Worm (Caenorhabditis elegans) whole organism, L2 larva: ENCODE results near the gene F13B12.4.

ENCODE experiments used
- C34F6.9 ChIP-seq: fragments of 150-350 bp; optimal IDR thresholded peaks from 2 replicates; lab custom pipeline; 2014; ENCODE audit warnings: missing biosample characterization, missing genetic modification characterization
- F13H6.1 ChIP-seq: sonication (generic microtip); optimal IDR thresholded peaks from 2 replicates; lab custom pipeline; 2016; ENCODE audit warnings: missing genetic modification characterization, missing compliant biosample characterization
- Y55F3AM.14 ChIP-seq: fragments of 200-800 bp; sonication (Bioruptor generic); optimal IDR thresholded peaks from 2 replicates; lab custom pipeline; 2018; ENCODE audit warnings: mild to moderate bottlenecking, missing genetic modification characterization, missing compliant biosample characterization
- ZK546.5 ChIP-seq: sonication (generic microtip); optimal IDR thresholded peaks from 2 replicates; lab custom pipeline; 2017; ENCODE audit warnings: missing biosample characterization, missing genetic modification characterization
- alr-1 ChIP-seq: fragments of 150-350 bp; optimal IDR thresholded peaks from 2 replicates; lab custom pipeline; 2014; ENCODE audit warnings: missing biosample characterization, missing genetic modification characterization
- aly-2 ChIP-seq: fragments of 150-350 bp; optimal IDR thresholded peaks from 2 replicates; lab custom pipeline; 2014; ENCODE audit warnings: missing biosample characterization, missing genetic modification characterization
- ceh-16 ChIP-seq: fragments of 150-350 bp; optimal IDR thresholded peaks from 2 replicates; lab custom pipeline; 2014; ENCODE audit warnings: missing biosample characterization, missing genetic modification characterization
- ceh-82 ChIP-seq: fragments of 150-350 bp; optimal IDR thresholded peaks from 2 replicates; lab custom pipeline; 2014; ENCODE audit warnings: missing biosample characterization, missing genetic modification characterization
- crh-2 ChIP-seq: sonication (generic microtip); optimal IDR thresholded peaks from 2 replicates; lab custom pipeline; 2017; ENCODE audit warnings: missing biosample characterization, missing genetic modification characterization
- dmd-4 ChIP-seq: sonication (generic microtip); optimal IDR thresholded peaks from 2 replicates; lab custom pipeline; 2017; ENCODE audit warnings: missing biosample characterization, missing genetic modification characterization
- egl-27 ChIP-seq: sonication (generic microtip); optimal IDR thresholded peaks from 3 replicates; lab custom pipeline; 2017; ENCODE audit warnings: missing biosample characterization, missing genetic modification reagents, missing genetic modification characterization
- elt-1 ChIP-seq: fragments of 150-350 bp; optimal IDR thresholded peaks from 2 replicates; lab custom pipeline; 2014; ENCODE audit warnings: missing biosample characterization, missing genetic modification characterization
- fos-1 ChIP-seq: fragments of 150-350 bp; optimal IDR thresholded peaks from 2 replicates; lab custom pipeline; 2014; ENCODE audit warnings: missing biosample characterization, missing genetic modification characterization
- gmeb-1 ChIP-seq: fragments of 150-350 bp; optimal IDR thresholded peaks from 2 replicates; lab custom pipeline; 2014; ENCODE audit warnings: missing biosample characterization, missing genetic modification characterization
- lin-13 ChIP-seq: fragments of 150-350 bp; optimal IDR thresholded peaks from 2 replicates; lab custom pipeline; 2014; ENCODE audit warnings: missing biosample characterization, missing genetic modification reagents, missing genetic modification characterization
- lin-39 ChIP-seq: fragments of 150-350 bp; optimal IDR thresholded peaks from 2 replicates; lab custom pipeline; 2014; ENCODE audit warnings: missing biosample characterization, missing genetic modification reagents, missing genetic modification characterization
- lsy-2 ChIP-seq, 2 experiments: fragments of 150-350 bp in 1 of 2; sonication (generic microtip) in 1 of 2; optimal IDR thresholded peaks; 2 replicates each; lab custom pipeline; 2014 to 2017; ENCODE audit warnings: missing biosample characterization in 2 of 2, missing genetic modification characterization in 2 of 2
- mab-5 ChIP-seq: fragments of 150-350 bp; optimal IDR thresholded peaks from 2 replicates; lab custom pipeline; 2014; ENCODE audit warnings: missing biosample characterization, missing genetic modification characterization
- mbf-1 ChIP-seq: sonication (generic microtip); optimal IDR thresholded peaks from 2 replicates; lab custom pipeline; 2017; ENCODE audit warnings: missing biosample characterization, missing genetic modification characterization
- mdl-1 ChIP-seq, 2 experiments: fragments of 150-350 bp in 1 of 2; sonication (generic microtip) in 1 of 2; optimal IDR thresholded peaks; 2 replicates each; lab custom pipeline; 2017; ENCODE audit warnings: missing biosample characterization in 2 of 2, missing genetic modification characterization in 2 of 2
- nhr-11 ChIP-seq: fragments of 150-350 bp; optimal IDR thresholded peaks from 2 replicates; lab custom pipeline; 2014; ENCODE audit warnings: missing biosample characterization, missing genetic modification characterization
- nhr-12 ChIP-seq: fragments of 150-350 bp; optimal IDR thresholded peaks from 2 replicates; lab custom pipeline; 2014; ENCODE audit warnings: missing biosample characterization, missing genetic modification characterization
- nhr-129 ChIP-seq: fragments of 150-350 bp; optimal IDR thresholded peaks from 2 replicates; lab custom pipeline; 2014; ENCODE audit warnings: missing biosample characterization, missing genetic modification characterization
- nhr-21 ChIP-seq: fragments of 150-350 bp; optimal IDR thresholded peaks from 2 replicates; lab custom pipeline; 2014; ENCODE audit warnings: missing biosample characterization, missing genetic modification characterization
- nhr-23 ChIP-seq: fragments of 150-350 bp; optimal IDR thresholded peaks from 2 replicates; lab custom pipeline; 2014; ENCODE audit warnings: missing biosample characterization, missing genetic modification reagents, missing genetic modification characterization
- nhr-25 ChIP-seq: fragments of 150-350 bp; sonication (generic microtip); optimal IDR thresholded peaks from 3 replicates; lab custom pipeline; 2014; ENCODE audit warnings: missing biosample characterization, missing genetic modification characterization
- nhr-77 ChIP-seq: fragments of 150-350 bp; optimal IDR thresholded peaks from 2 replicates; lab custom pipeline; 2014; ENCODE audit warnings: missing biosample characterization, missing genetic modification characterization
- peb-1 ChIP-seq: fragments of 150-350 bp; optimal IDR thresholded peaks from 2 replicates; lab custom pipeline; 2014; ENCODE audit warnings: missing biosample characterization, missing genetic modification characterization
- skn-1 ChIP-seq: sonication (generic microtip); optimal IDR thresholded peaks from 2 replicates; lab custom pipeline; 2017; ENCODE audit warnings: missing biosample characterization, missing genetic modification characterization
- sma-3 ChIP-seq: sonication (generic microtip); optimal IDR thresholded peaks from 2 replicates; lab custom pipeline; 2016; ENCODE audit warnings: missing genetic modification reagents, missing genetic modification characterization, missing compliant biosample characterization
- snpc-4 ChIP-seq: fragments of 150-350 bp; optimal IDR thresholded peaks from 2 replicates; lab custom pipeline; 2014; ENCODE audit warnings: missing biosample characterization, missing genetic modification characterization
- unc-55 ChIP-seq: fragments of 150-350 bp; sonication (generic microtip); optimal IDR thresholded peaks from 3 replicates; lab custom pipeline; 2014; ENCODE audit warnings: missing biosample characterization, missing genetic modification reagents, missing genetic modification characterization
- unc-62 ChIP-seq: fragments of 150-350 bp; optimal IDR thresholded peaks from 2 replicates; lab custom pipeline; 2014; ENCODE audit warnings: missing biosample characterization, missing genetic modification reagents, missing genetic modification characterization
- zag-1 ChIP-seq: fragments of 150-350 bp; optimal IDR thresholded peaks from 2 replicates; lab custom pipeline; 2014; ENCODE audit warnings: missing biosample characterization, missing genetic modification characterization
- ztf-1 ChIP-seq: fragments of 200-800 bp; sonication (Bioruptor generic); conservative IDR thresholded peaks from 2 replicates; pipeline ENCODE4 v1.3.6; 2022; ENCODE audit warnings: missing genetic modification characterization, missing compliant biosample characterization
- ztf-4 ChIP-seq: fragments of 150-350 bp; optimal IDR thresholded peaks from 2 replicates; lab custom pipeline; 2014; ENCODE audit warnings: missing biosample characterization, missing genetic modification characterization

F13B12.4 gene

ce11 chrIV:10436401-10436800 lies 13.3 kb downstream of the F13B12.4 start, which contains the start of gene ins-1:
TSS of gene ins-1 (plus strand) at chrIV:10436701.
- TF ChIP-seq peb-1 (no peak), unc-62 (GFP tag; lab: Kevin White, UChicago) (no peak), ceh-82 (tag; lab: Kevin White, UChicago) (no peak), mbf-1 (tag; lab: Kevin White, UChicago) (no peak), lin-39 (tag; lab: Kevin White, UChicago) (no peak), nhr-77 (tag; lab: Kevin White, UChicago) (no peak), alr-1 (no peak), lin-13 (GFP tag; lab: Kevin White, UChicago) (no peak), zag-1 (tag; lab: Kevin White, UChicago) (no peak), nhr-21 (no peak), nhr-12 (tag; lab: Kevin White, UChicago) (no peak), nhr-23 (tag; lab: Kevin White, UChicago) (no peak), aly-2 (tag; lab: Kevin White, UChicago) (no peak), elt-1 (no peak)
- TF ChIP-seq, all 48 proteins: peak for 0

- TF ChIP-seq nhr-12 (tag; lab: Kevin White, UChicago), result no peak
- TF ChIP-seq nhr-23 (tag; lab: Kevin White, UChicago), result no peak
- TF ChIP-seq lsy-2 (tag; optimal IDR thresholded peaks at IDR 0.05; lab: Kevin White, UChicago), result no peak
- TF ChIP-seq unc-62 (GFP tag; lab: Kevin White, UChicago), result no peak
- TF ChIP-seq mdl-1 (tag; optimal IDR thresholded peaks at IDR 0.05; lab: Kevin White, UChicago), result no peak
- no peak for TF ChIP-seq F13H6.1 (tag; lab: Kevin White, UChicago)
Measured at ce11 chrIV:10430507-10430906, 19.2 kb downstream of the F13B12.4 start.

- peak; percentile 5 for TF ChIP-seq skn-1 (tag; lab: Kevin White, UChicago)
- no peak for TF ChIP-seq ZK546.5 (tag; lab: Kevin White, UChicago)
- TF ChIP-seq fos-1 (tag; lab: Kevin White, UChicago), result peak; percentile 32
Measured at ce11 chrIV:10429129-10429528, 20.6 kb downstream of the F13B12.4 start, which contains the start of gene F13B12.2. TSS of gene F13B12.2 (minus strand) at chrIV:10429130.

ce11 chrIV:10425129-10425528 lies 24.6 kb downstream of the F13B12.4 start:
- TF ChIP-seq Y55F3AM.14 (GFP tag; lab: Kevin White, UChicago) (no peak), unc-55 (peak; percentile 47), gmeb-1 (tag; lab: Kevin White, UChicago) (no peak), unc-62 (GFP tag; lab: Kevin White, UChicago) (no peak), sma-3 (GFP tag; lab: Kevin White, UChicago) (no peak), dmd-4 (tag; lab: Kevin White, UChicago) (no peak), nhr-129 (tag; lab: Kevin White, UChicago) (peak; percentile 24), mdl-1 (tag; optimal IDR thresholded peaks at IDR 0.05; lab: Kevin White, UChicago) (no peak), fos-1 (tag; lab: Kevin White, UChicago) (peak; percentile 21), nhr-77 (tag; lab: Kevin White, UChicago) (no peak), lsy-2 (tag; optimal IDR thresholded peaks at IDR 0.05; lab: Kevin White, UChicago) (peak in 1 of 2 experiments; percentile 53), crh-2 (tag; lab: Kevin White, UChicago) (peak; percentile 6), mbf-1 (tag; lab: Kevin White, UChicago) (no peak), nhr-25 (tag; lab: Kevin White, UChicago) (no peak), F13H6.1 (tag; lab: Kevin White, UChicago) (peak; percentile 24), snpc-4 (no peak), mab-5 (no peak), ceh-16 (no peak), C34F6.9 (tag; lab: Kevin White, UChicago) (peak; percentile 37), nhr-11 (tag; lab: Kevin White, UChicago) (no peak), ztf-4 (no peak), ZK546.5 (tag; lab: Kevin White, UChicago) (no peak), alr-1 (no peak), nhr-21 (no peak), lin-13 (GFP tag; lab: Kevin White, UChicago) (no peak), ztf-1 (GFP tag; lab: Robert Waterston, UW) (no peak), egl-27 (tag; lab: Kevin White, UChicago) (no peak)
